Fruit fly (Drosophila melanogaster): ENCODE data around the gene aop.

DNA sequence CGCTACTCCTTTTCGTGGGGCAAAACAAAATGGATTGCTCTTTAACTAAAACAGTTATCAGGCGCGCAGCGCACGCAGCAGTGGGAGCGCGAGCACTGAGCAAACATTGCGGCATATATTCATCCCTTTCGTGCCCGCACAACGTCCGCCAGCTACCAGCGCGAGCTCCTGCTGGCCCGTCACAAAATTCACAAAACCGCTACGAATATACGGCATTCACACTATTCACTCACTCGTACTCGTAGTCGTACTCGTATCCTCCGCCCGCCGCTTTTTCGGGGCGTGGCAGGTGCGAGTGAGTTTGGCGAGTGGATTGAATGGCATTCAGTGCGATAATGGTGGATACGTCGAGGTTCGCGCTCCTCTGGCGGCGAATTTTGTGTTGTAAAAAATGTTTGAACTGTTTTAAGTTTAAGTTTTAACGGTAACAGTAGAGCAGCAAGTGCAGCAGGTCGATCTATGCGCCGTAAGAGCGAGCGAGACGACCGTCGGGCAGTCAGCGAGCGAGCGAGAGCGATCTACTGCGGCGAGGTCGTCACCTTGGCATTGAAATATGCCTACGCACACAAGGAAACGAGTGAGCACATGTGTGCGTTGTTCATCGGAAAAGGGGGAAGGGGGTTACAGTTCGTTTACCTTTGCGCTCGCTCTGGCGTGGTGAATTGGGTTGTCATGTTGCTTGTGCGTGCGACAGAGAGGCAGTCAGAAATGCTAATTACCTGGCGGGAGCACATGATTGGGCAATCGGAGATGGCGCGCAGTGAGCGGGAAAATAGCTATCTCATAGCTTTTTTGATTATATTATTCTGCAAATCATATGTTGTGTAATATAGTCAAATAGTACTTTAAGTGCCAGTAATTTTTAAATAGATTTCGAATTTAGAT is 18.3 kb upstream of the aop start:
- TF ChIP-seq CG8319 (GFP tag; optimal IDR thresholded peaks at IDR 0.05) = peak; percentile 31
- TF ChIP-seq CG1621 (tag; optimal IDR thresholded peaks at IDR 0.05) = peak; percentile 93
